Worm (Caenorhabditis elegans): ENCODE data around the gene T24E12.2.

T24E12.2 gene

DNA sequence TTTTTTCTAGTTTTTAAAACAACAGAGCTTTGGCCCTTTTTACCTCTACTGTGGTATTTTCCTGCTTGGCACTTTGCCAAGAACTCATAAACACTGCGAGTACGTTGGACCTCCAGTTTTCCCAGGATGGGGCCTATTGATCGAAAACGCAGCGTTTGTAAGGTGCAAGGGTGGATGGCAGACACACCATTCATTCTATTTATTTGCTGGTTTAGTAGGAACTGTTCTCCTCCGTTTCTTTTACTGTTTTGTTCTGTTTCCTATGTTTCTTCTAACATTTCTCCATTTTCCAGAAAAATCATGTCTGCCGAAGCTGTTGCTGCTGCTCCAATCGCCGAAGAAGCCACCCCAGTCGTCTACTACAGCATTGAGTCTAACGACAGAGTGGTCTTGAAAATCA lies 41.1 kb downstream of the T24E12.2 start, which contains the start of gene skr-15:
skr-15 (plus strand) TSS at position 301 of the 400 bp plus-strand sequence.
- no peak for TF ChIP-seq F39B2.1 (GFP tag; IDR thresholded peaks at IDR 0.05)
- no peak for TF ChIP-seq lag-1 (GFP tag; IDR thresholded peaks at IDR 0.05)

DNA sequence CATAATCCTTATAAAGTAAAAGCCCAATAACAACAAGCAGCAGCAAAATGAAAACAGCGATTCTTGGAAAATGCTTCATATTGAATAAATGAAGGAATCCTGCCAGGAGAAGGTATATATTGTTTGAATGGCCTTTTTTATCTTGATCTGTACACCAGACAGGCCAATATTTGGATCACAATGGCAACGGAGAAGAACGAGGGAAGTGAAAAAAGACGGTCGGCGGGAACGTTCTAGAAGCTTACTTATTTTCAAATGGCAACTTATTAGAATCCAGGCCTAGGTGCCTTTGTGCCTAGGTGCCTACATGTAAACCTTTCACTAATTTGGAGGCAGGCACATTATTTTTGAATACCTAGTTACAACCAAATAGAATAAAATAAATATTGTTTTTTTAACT lies 45.1 kb downstream of the T24E12.2 start, which contains the start of gene F54D10.8:
F54D10.8 (minus strand) TSS at position 101 of the 400 bp plus-strand sequence.
- TF ChIP-seq sea-2 (GFP tag; IDR thresholded peaks at IDR 0.05) (no peak), nhr-179 (tag; optimal IDR thresholded peaks at IDR 0.05) (no peak), dpff-1 (tag; optimal IDR thresholded peaks at IDR 0.05) (no peak), lsy-27 (tag; optimal IDR thresholded peaks at IDR 0.05; ENCODE audit: borderline replicate concordance, insufficient read depth) (no peak), ceh-91 (GFP tag; IDR thresholded peaks at IDR 0.05) (no peak), nhr-120 (GFP tag; IDR thresholded peaks at IDR 0.05) (no peak), lsl-1 (GFP tag; optimal IDR thresholded peaks at IDR 0.05) (no peak), ztf-22 (GFP tag; optimal IDR thresholded peaks at IDR 0.05) (no peak), somi-1 (GFP tag; optimal IDR thresholded peaks at IDR 0.05) (no peak), Y53G8AR.9 (GFP tag; conservative IDR thresholded peaks at IDR 0.05) (no peak), zim-3 (tag; optimal IDR thresholded peaks at IDR 0.05) (no peak), attf-3 (GFP tag; conservative IDR thresholded peaks at IDR 0.05) (no peak), lin-26 (GFP tag; IDR thresholded peaks at IDR 0.05) (no peak), attf-5 (GFP tag; optimal IDR thresholded peaks at IDR 0.05) (no peak), F39B2.1 (GFP tag; IDR thresholded peaks at IDR 0.05) (no peak), egrh-3 (GFP tag; IDR thresholded peaks at IDR 0.05) (no peak)

DNA sequence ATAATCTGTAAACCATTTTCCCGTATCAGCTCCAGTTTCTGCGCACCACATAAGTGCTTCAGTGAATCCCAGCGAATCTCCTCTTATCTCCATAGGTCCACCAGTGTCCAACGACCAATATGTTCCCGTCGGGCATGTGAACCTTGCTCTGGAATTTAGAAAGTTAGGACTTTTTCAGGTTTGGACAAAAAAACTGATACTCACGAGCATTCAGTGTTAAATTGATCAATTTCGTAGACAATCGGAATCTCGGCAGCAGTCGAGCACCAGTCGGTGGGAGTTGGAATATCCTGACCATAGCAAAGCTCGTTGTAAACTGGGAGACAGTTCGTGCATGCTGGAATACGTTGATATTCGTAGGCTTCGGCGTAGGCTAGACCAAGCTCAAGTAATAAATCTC lies 46.9 kb downstream of the T24E12.2 start:
- no peak for TF ChIP-seq sdz-38 (tag; optimal IDR thresholded peaks at IDR 0.05)
- TF ChIP-seq aptf-2 (GFP tag; conservative IDR thresholded peaks at IDR 0.05) = no peak
- TF ChIP-seq lin-26 (GFP tag; IDR thresholded peaks at IDR 0.05) = no peak
- TF ChIP-seq chd-7 (tag; optimal IDR thresholded peaks at IDR 0.05) = no peak
- no peak for TF ChIP-seq lin-40 (tag; optimal IDR thresholded peaks at IDR 0.05)
- TF ChIP-seq ceh-27 (GFP tag; optimal IDR thresholded peaks at IDR 0.05) = no peak
- TF ChIP-seq fkh-3 (tag; optimal IDR thresholded peaks at IDR 0.05) = no peak
- TF ChIP-seq attf-3 (GFP tag; conservative IDR thresholded peaks at IDR 0.05) = no peak
- no peak for TF ChIP-seq ZK185.1 (tag; optimal IDR thresholded peaks at IDR 0.05; ENCODE audit: poor library complexity, severe bottlenecking)
- no peak for TF ChIP-seq nhr-90 (tag; optimal IDR thresholded peaks at IDR 0.05)
- no peak for TF ChIP-seq aptf-3 (GFP tag; IDR thresholded peaks at IDR 0.05)
- TF ChIP-seq Y67H2A.10 (GFP tag; conservative IDR thresholded peaks at IDR 0.05) = no peak
- TF ChIP-seq D2030.7 (GFP tag; IDR thresholded peaks at IDR 0.05) = no peak
- TF ChIP-seq hsf-1 (GFP tag; IDR thresholded peaks at IDR 0.05) = no peak
- no peak for TF ChIP-seq ztf-25 (GFP tag; IDR thresholded peaks at IDR 0.05)
- TF ChIP-seq madf-6 (GFP tag; IDR thresholded peaks at IDR 0.05) = no peak
- TF ChIP-seq B0035.1 (tag; optimal IDR thresholded peaks at IDR 0.05) = no peak
- no peak for TF ChIP-seq ceh-58 (GFP tag; IDR thresholded peaks at IDR 0.05)
- no peak for TF ChIP-seq hmg-1.2 (GFP tag; IDR thresholded peaks at IDR 0.05)
- TF ChIP-seq let-526 (GFP tag; IDR thresholded peaks at IDR 0.05) = no peak

- TF ChIP-seq snpc-1.3 (tag; optimal IDR thresholded peaks at IDR 0.05; ENCODE audit: insufficient read depth) = no peak
- TF ChIP-seq ztf-18 (tag; optimal IDR thresholded peaks at IDR 0.05) = no peak
- TF ChIP-seq Y56A3A.18 (GFP tag; IDR thresholded peaks at IDR 0.05) = no peak
- no peak for TF ChIP-seq lag-1 (GFP tag; IDR thresholded peaks at IDR 0.05)
- TF ChIP-seq F57C9.4 (tag; optimal IDR thresholded peaks at IDR 0.05) = no peak
- no peak for TF ChIP-seq hlh-12 (tag; optimal IDR thresholded peaks at IDR 0.05)
- no peak for TF ChIP-seq nhr-90 (tag; optimal IDR thresholded peaks at IDR 0.05)
- no peak for TF ChIP-seq madf-10 (tag; optimal IDR thresholded peaks at IDR 0.05)
- TF ChIP-seq egl-18 (GFP tag; IDR thresholded peaks at IDR 0.05) = no peak
- no peak for TF ChIP-seq ceh-100 (GFP tag; IDR thresholded peaks at IDR 0.05)
- TF ChIP-seq ztf-26 (tag; optimal IDR thresholded peaks at IDR 0.05) = no peak
- no peak for TF ChIP-seq akir-1 (GFP tag; optimal IDR thresholded peaks at IDR 0.05)
- TF ChIP-seq hlh-26 (GFP tag; conservative IDR thresholded peaks at IDR 0.05) = no peak
Observed at ce11 chrII:3832383-3832782, 49.6 kb downstream of the T24E12.2 start, which contains the start of gene F54D10.9. TSS of gene F54D10.9 (minus strand) at chrII:3832483.

Measured in whole organism, young adult.